Worm (Caenorhabditis elegans) whole organism, mixed stage, embryonic: ENCODE results near the gene srh-187.

Experiments
- ceh-43 ChIP-seq: fragments of 200-800 bp; sonication (Bioruptor generic); optimal IDR thresholded peaks from 2 replicates; lab custom pipeline; 2018; ENCODE audit warnings: mild to moderate bottlenecking, missing genetic modification characterization, moderate library complexity, missing compliant biosample characterization
- elt-1 ChIP-seq: sonication (generic microtip); optimal IDR thresholded peaks from 2 replicates; lab custom pipeline; 2017; ENCODE audit warnings: missing genetic modification characterization, mild to moderate bottlenecking, missing compliant biosample characterization, antibody characterized with exemption, moderate library complexity, borderline replicate concordance; ENCODE audit not compliant: insufficient read depth
- elt-3 ChIP-seq: fragments of 150-350 bp; optimal IDR thresholded peaks from 2 replicates; lab custom pipeline; 2014; ENCODE audit warnings: missing biosample characterization, missing genetic modification characterization
- lin-13 ChIP-seq: fragments of 150-350 bp; optimal IDR thresholded peaks from 2 replicates; lab custom pipeline; 2014; ENCODE audit warnings: missing biosample characterization, missing genetic modification characterization
- mab-5 ChIP-seq: fragments of 150-350 bp; optimal IDR thresholded peaks from 2 replicates; lab custom pipeline; 2014; ENCODE audit warnings: missing biosample characterization, missing genetic modification characterization
- nhr-12 ChIP-seq: fragments of 150-350 bp; optimal IDR thresholded peaks from 2 replicates; lab custom pipeline; 2014; ENCODE audit warnings: missing biosample characterization, missing genetic modification characterization
- nhr-237 ChIP-seq: fragments of 150-350 bp; optimal IDR thresholded peaks from 2 replicates; lab custom pipeline; 2014; ENCODE audit warnings: missing biosample characterization, missing genetic modification characterization
- nhr-28 ChIP-seq: fragments of 150-350 bp; optimal IDR thresholded peaks from 2 replicates; lab custom pipeline; 2014; ENCODE audit warnings: missing biosample characterization, missing genetic modification characterization
- pha-4 ChIP-seq: fragments of 150-350 bp; optimal IDR thresholded peaks from 2 replicates; lab custom pipeline; 2018; ENCODE audit warnings: missing biosample characterization, missing genetic modification reagents, missing genetic modification characterization
- snpc-4 ChIP-seq: fragments of 150-350 bp; optimal IDR thresholded peaks from 2 replicates; lab custom pipeline; 2014; ENCODE audit warnings: missing biosample characterization, missing genetic modification characterization
- unc-39 ChIP-seq: fragments of 150-350 bp; optimal IDR thresholded peaks from 2 replicates; lab custom pipeline; 2014; ENCODE audit warnings: missing biosample characterization, missing genetic modification characterization
- unc-62 ChIP-seq: fragments of 150-350 bp; optimal IDR thresholded peaks from 2 replicates; lab custom pipeline; 2014; ENCODE audit warnings: missing biosample characterization, missing genetic modification reagents, missing genetic modification characterization

DNA sequence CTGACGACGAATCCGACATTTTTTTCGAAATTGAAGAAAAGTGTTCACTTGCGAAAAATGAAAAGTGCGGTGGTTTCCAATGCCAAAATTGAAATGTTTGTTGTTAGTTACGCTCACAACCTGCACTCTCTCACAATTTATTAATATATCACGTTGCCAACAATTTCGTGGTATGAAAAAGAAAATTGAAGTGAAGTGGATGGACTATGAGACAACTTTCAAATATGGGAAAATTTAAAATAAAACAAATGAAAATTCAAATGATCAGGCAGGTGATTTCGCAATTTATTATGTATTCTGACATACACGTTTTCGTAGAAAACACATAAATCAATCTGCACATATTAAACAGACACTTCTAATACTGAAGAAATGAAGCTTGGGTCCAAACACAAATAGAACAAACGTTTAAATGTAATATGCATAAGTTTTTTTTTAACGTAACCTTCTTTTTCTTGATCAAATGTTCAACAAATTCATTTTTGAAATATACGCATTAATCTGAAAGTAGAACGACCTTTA lies 46.4 kb upstream of the srh-187 start, which contains the start of gene srp-6:
- TF ChIP-seq mab-5 (no peak), nhr-237 (tag; lab: Kevin White, UChicago) (no peak), nhr-28 (tag; lab: Kevin White, UChicago) (no peak), unc-39 (tag; lab: Kevin White, UChicago) (no peak), lin-13 (tag; lab: Kevin White, UChicago) (no peak), nhr-12 (tag; lab: Kevin White, UChicago) (no peak), elt-1 (tag; lab: Kevin White, UChicago) (no peak), elt-3 (tag; lab: Kevin White, UChicago) (no peak), pha-4 (tag; lab: Kevin White, UChicago) (no peak), unc-62 (no peak), ceh-43 (GFP tag; lab: Kevin White, UChicago) (no peak), snpc-4 (no peak)
